Fruit fly (Drosophila melanogaster): ENCODE measurements around the gene CG4686.

DNA sequence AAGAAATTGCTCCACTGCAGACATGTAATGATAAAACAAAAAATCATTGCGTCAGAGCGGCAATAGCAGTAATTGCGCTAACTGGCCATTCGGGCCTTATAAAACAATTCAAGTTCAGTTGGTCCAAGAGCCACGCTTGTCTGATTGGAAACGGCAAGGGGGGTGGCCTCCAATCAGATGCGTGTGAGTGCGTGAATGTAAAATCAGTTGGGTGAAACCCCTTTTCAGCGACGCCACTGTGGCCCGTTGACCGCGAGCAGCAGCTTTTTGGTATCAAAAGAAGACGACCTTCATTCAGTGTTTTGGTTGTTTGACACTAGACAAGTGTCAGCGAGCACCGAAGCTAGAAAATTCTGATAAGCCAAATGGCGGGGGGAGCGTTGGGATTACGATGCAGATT, 38.0 kb downstream of the CG4686 start:
- TF ChIP-seq CG17806 (tag; optimal IDR thresholded peaks at IDR 0.05) (no peak), CG34367 (tag; optimal IDR thresholded peaks at IDR 0.05) (no peak), fd96Ca (GFP tag; IDR thresholded peaks at IDR 0.05) (0 out of 3 replicates have a peak, but pooled peaks have one; percentile 5), gl (tag; optimal IDR thresholded peaks at IDR 0.05) (no peak), CG12605 (GFP tag; IDR thresholded peaks at IDR 0.05) (no peak), D1 (tag; optimal IDR thresholded peaks at IDR 0.05) (no peak), CG15710 (tag; optimal IDR thresholded peaks at IDR 0.05) (no peak), CG8301 (tag; optimal IDR thresholded peaks at IDR 0.05) (no peak), EcR (GFP tag; optimal IDR thresholded peaks at IDR 0.05) (no peak), Pif1B (GFP tag; optimal IDR thresholded peaks at IDR 0.05) (no peak), Snoo (tag; optimal IDR thresholded peaks at IDR 0.05) (no peak)
